Worm (Caenorhabditis elegans): ENCODE data around the gene K11H3.2.

DNA sequence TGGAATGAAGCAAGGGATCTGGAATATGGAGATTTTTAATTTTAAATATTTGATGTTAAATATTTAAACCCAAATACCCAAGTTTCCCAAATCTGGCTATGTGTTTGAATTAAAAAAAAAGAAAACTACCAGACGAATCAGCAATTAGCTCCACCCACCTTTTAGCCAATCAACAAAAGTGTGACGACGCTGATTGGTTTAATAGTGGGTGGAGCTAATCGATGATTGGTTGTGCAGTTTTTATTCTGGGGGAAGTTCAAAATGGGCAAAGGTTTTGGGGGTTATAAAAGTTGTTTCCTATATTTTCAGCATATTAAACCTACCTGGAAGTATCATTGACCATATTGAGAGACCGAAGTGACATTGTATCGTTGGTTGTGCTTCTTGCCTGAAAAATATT is 28.3 kb downstream of the K11H3.2 start:
- TF ChIP-seq ama-1 (optimal IDR thresholded peaks at IDR 0.05): no peak
- no peak for TF ChIP-seq sea-1 (GFP tag; conservative IDR thresholded peaks at IDR 0.05)
- TF ChIP-seq tbx-37 (GFP tag; conservative IDR thresholded peaks at IDR 0.05): no peak

Measured in whole organism, early embryonic.